Worm (Caenorhabditis elegans) whole organism, L1 larva: Measurements from ENCODE around the gene immt-2.

Source experiments
- blmp-1 ChIP-seq: fragments of 150-350 bp; optimal IDR thresholded peaks from 2 replicates; lab custom pipeline; 2014; ENCODE audit warnings: missing biosample characterization, missing genetic modification characterization
- egl-27 ChIP-seq, 2 experiments: fragments of 150-350 bp in 1 of 2; sonication (generic microtip); optimal IDR thresholded peaks; 3 replicates each; lab custom pipeline; 2017 to 2018; ENCODE audit warnings: missing biosample characterization in 2 of 2, missing genetic modification characterization in 2 of 2, missing genetic modification reagents in 2 of 2
- lin-14 ChIP-seq: fragments of 200-800 bp; sonication (Bioruptor generic); optimal IDR thresholded peaks from 2 replicates; lab custom pipeline; 2018; ENCODE audit warnings: mild to moderate bottlenecking, missing genetic modification characterization, moderate library complexity, missing compliant biosample characterization
- mdl-1 ChIP-seq, 2 experiments: fragments of 150-350 bp; optimal IDR thresholded peaks; 2 replicates each; lab custom pipeline; 2014 to 2017; ENCODE audit warnings: missing biosample characterization in 2 of 2, missing genetic modification characterization in 2 of 2, inconsistent platforms in 1 of 2
- nhr-47 ChIP-seq: sonication (generic microtip); optimal IDR thresholded peaks from 2 replicates; lab custom pipeline; 2016; ENCODE audit warnings: mild to moderate bottlenecking, missing genetic modification characterization, moderate library complexity, missing compliant biosample characterization
- nhr-77 ChIP-seq: fragments of 150-350 bp; optimal IDR thresholded peaks from 2 replicates; lab custom pipeline; 2014; ENCODE audit warnings: missing biosample characterization, missing genetic modification characterization
- snpc-4 ChIP-seq: fragments of 150-350 bp; optimal IDR thresholded peaks from 2 replicates; lab custom pipeline; 2014; ENCODE audit warnings: missing biosample characterization, missing genetic modification characterization

- TF ChIP-seq egl-27 (tag; optimal IDR thresholded peaks at IDR 0.05; lab: Kevin White, UChicago) (no peak), nhr-47 (tag; lab: Kevin White, UChicago) (peak; percentile 87), lin-14 (GFP tag; lab: Kevin White, UChicago) (peak; percentile 67), nhr-77 (peak; percentile 9), snpc-4 (tag; lab: Kevin White, UChicago) (peak; percentile 84), blmp-1 (no peak), mdl-1 (tag; optimal IDR thresholded peaks at IDR 0.05; lab: Kevin White, UChicago) (peak in 1 of 2 experiments; percentile 68)
Observed at ce11 chrV:16794828-16795354, 5.8 kb downstream of the immt-2 start, which contains the start of the genes ctps-1 and pus-1.
